Worm (Caenorhabditis elegans): ENCODE results near the gene npp-9.
"Not testable (repeated sequence)": the region's sequence is repeated elsewhere in the genome, so short reads cannot be mapped to it uniquely, and the experiment has no call there.

npp-9 gene

DNA sequence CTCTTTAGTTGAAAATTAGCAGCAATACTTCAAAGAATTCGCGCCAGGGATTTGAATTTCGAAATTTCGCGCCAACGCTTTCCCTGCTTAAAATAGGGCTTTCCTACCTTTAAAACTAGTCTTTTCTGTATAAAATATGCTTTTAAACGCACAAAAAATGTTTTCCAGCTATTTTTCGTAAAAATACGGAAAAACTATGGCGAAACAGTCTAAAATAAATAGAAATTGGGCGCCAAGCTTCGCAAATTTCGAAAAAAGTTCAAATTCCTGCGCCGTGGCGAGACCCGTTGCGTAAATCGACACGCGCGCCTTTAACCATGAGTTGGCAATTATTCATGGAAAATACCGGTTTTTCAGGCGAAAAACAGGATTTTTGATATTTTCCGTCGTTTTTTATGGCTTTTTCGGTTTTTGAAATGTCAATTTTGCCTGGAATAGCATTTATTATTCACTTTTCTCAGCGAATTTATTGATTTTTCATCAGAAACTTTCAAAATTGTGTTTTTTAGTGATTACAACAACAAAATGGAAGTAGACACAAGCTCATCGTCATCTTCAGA is at the start of gene npp-9, which contains the start of gene F59A2.5:
Gene npp-9, minus strand, starts transcription at position 126 of the 560 bp plus-strand sequence.
Gene F59A2.5, plus strand, starts transcription at position 510 of the 560 bp plus-strand sequence.
- TF ChIP-seq med-1 (GFP tag; optimal IDR thresholded peaks at IDR 0.05; ENCODE audit: insufficient read depth): no peak
- TF ChIP-seq flt-1 (GFP tag; IDR thresholded peaks at IDR 0.05): no peak
- TF ChIP-seq klf-2 (GFP tag; conservative IDR thresholded peaks at IDR 0.05): no peak
- TF ChIP-seq ref-1 (GFP tag; conservative IDR thresholded peaks at IDR 0.05): no peak
- no peak for TF ChIP-seq ztf-23 (GFP tag; IDR thresholded peaks at IDR 0.05)
- TF ChIP-seq T22C8.4 (GFP tag; IDR thresholded peaks at IDR 0.05): no peak
- TF ChIP-seq ztf-29 (GFP tag; IDR thresholded peaks at IDR 0.05): no peak
- TF ChIP-seq tab-1 (GFP tag; IDR thresholded peaks at IDR 0.05): no peak
- no peak for TF ChIP-seq cog-1 (tag; optimal IDR thresholded peaks at IDR 0.05)

DNA sequence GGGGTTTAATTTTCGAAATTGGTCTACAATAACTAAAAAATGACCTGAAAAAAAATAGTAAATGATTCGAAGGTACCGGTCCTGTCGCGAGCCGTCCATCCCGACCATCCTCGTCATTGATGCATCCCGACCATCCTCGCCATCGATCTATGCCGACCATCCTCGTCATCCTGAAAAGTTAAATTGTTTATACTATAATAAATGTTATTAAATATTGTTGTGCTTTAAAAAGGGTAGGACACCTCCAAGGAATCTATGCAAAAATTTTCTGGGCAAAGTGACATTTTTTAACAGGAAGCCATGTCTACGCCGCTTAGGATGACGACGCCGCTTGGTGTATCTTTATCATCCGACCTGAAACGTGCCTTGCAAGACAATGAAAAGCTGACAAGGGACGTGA is 49.8 kb upstream of the npp-9 start, which contains the start of gene C34C12.1:
Gene C34C12.1, plus strand, starts transcription at position 301 of the 400 bp plus-strand sequence.
- not testable (repeated sequence) for TF ChIP-seq cog-1 (tag; optimal IDR thresholded peaks at IDR 0.05); med-1 (GFP tag; optimal IDR thresholded peaks at IDR 0.05; ENCODE audit: insufficient read depth); flt-1 (GFP tag; IDR thresholded peaks at IDR 0.05)

DNA sequence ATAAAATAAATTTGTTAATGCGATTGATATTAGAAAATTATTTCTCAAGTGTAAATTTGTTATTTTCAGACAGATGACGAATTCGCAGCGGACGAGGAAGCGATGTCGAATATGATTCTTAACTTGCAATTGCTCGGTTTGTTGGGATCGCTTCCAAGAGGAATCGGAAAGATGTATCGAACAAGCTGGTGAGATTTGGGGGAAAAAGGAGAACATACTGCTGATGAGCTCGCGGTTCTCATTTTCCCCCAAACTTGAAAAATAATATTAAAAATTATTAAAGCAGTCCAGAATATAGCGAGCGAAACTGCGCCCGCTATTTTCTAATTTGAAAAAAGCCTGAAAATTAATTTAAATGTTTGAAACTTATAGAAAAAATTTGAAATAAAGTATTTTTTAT is 49.2 kb upstream of the npp-9 start, which contains the start of gene C34C12.2:
Gene C34C12.2, plus strand, starts transcription at position 301 of the 400 bp plus-strand sequence.
- not testable (repeated sequence) for TF ChIP-seq ztf-23 (GFP tag; IDR thresholded peaks at IDR 0.05); T22C8.4 (GFP tag; IDR thresholded peaks at IDR 0.05); med-1 (GFP tag; optimal IDR thresholded peaks at IDR 0.05; ENCODE audit: insufficient read depth)

DNA sequence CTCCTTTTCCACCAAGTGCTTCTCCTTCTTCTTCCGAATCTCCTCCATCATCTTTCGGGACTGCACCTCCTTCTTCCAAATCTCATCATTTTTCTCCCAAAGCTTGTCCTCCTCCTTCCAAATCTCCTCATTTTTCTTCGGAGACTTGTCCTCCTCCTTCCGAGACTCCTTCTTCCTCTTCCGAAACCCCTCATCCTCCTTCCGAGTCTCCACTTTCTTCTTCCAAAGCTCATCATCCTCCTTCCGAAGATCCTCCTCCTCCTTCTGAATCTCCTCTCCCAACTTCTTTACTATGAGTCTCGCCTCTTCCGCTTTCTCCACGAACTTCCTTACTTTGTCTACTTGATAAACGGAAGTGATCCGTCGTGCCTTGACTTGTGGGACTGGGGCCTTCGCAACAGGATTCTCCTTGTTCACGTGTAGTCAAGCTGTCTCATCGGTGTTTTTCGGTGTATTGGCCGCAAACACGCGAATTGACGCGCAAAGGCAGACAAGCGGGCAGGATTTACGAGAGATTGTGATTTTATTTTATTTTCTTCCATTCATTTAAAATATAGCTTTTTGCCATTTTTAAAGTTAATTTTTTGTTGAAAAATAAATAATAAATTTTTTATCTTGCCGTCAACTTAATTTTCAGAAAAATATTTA is 48.4 kb upstream of the npp-9 start, which contains the start of the genes K01A11.3 and C34C12.12:
Gene K01A11.3, minus strand, starts transcription at position 51 of the 648 bp plus-strand sequence.
Gene C34C12.12, plus strand, starts transcription at position 632 of the 648 bp plus-strand sequence.
- TF ChIP-seq ztf-23 (GFP tag; IDR thresholded peaks at IDR 0.05) (no peak), med-1 (GFP tag; optimal IDR thresholded peaks at IDR 0.05; ENCODE audit: insufficient read depth) (no peak), ref-1 (GFP tag; conservative IDR thresholded peaks at IDR 0.05) (no peak), cog-1 (tag; optimal IDR thresholded peaks at IDR 0.05) (no peak), klf-2 (GFP tag; conservative IDR thresholded peaks at IDR 0.05) (no peak), tab-1 (GFP tag; IDR thresholded peaks at IDR 0.05) (no peak), T22C8.4 (GFP tag; IDR thresholded peaks at IDR 0.05) (no peak), flt-1 (GFP tag; IDR thresholded peaks at IDR 0.05) (no peak), ztf-29 (GFP tag; IDR thresholded peaks at IDR 0.05) (no peak)

DNA sequence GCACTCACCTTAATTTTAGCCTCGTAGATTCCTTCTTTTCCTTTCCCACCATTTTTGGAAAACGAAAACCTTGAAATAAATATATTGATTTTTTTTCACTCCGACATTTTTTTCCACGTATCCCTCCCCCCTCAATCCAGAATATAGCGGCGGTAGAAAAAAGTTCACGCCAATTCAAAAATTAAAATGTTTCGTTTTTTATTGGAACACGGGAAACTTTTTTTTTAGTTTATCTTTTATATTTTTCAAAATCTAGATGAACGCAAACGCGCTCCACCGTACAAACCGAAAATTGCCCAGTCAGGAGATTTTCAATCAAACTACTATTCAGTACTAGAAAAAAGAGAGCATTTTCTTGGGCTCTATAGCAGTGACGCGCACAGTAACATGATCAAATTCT is 39.9 kb upstream of the npp-9 start, which contains the start of gene spe-41:
Gene spe-41, minus strand, starts transcription at position 72 of the 400 bp plus-strand sequence.
- no peak for TF ChIP-seq med-1 (GFP tag; optimal IDR thresholded peaks at IDR 0.05; ENCODE audit: insufficient read depth)
- no peak for TF ChIP-seq flt-1 (GFP tag; IDR thresholded peaks at IDR 0.05)
- no peak for TF ChIP-seq cog-1 (tag; optimal IDR thresholded peaks at IDR 0.05)
- no peak for TF ChIP-seq klf-2 (GFP tag; conservative IDR thresholded peaks at IDR 0.05)
- TF ChIP-seq ztf-23 (GFP tag; IDR thresholded peaks at IDR 0.05): no peak
- no peak for TF ChIP-seq ztf-29 (GFP tag; IDR thresholded peaks at IDR 0.05)
- no peak for TF ChIP-seq tab-1 (GFP tag; IDR thresholded peaks at IDR 0.05)
- no peak for TF ChIP-seq T22C8.4 (GFP tag; IDR thresholded peaks at IDR 0.05)
- no peak for TF ChIP-seq ref-1 (GFP tag; conservative IDR thresholded peaks at IDR 0.05)

DNA sequence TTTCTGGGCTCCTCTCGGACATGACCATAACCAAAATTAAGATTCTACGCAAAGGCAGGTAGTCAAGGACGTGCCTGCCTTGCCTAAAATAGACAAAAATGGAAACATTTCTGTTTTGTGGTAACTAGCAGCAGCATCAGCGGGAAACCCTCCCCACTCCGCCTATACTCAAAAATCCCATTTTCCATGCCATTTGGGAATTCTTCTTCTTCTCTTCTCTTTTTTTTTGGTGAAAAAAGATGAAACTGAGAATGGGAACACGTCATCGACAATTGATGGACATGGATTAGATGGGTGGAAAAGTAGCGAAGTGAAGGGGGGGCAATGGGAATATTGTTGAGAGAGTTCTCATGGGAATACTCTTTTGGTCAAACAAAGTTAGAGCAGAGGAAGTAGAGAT is 32.9 kb upstream of the npp-9 start:
- TF ChIP-seq T22C8.4 (GFP tag; IDR thresholded peaks at IDR 0.05): no peak

DNA sequence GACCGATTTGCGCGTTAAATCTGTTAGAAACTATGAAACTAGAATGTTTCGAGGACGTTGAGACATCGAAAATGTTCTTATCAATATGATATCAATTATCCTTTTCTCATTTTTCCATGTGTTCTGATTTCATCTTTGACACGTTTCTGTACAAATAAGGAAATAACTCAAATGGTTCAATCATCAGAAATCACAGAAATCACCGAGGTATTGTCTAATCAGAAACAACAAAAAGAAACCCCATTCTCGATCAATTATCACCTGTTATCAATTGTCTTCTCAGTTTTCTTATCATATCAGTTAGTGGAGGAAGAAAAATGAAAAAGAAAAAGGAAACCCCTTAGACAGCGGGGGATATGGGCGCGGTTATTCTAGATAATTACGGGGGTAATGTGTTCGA is 30.9 kb upstream of the npp-9 start:
- no peak for TF ChIP-seq klf-2 (GFP tag; conservative IDR thresholded peaks at IDR 0.05)
- TF ChIP-seq flt-1 (GFP tag; IDR thresholded peaks at IDR 0.05): no peak
- TF ChIP-seq ref-1 (GFP tag; conservative IDR thresholded peaks at IDR 0.05): no peak
- TF ChIP-seq ztf-29 (GFP tag; IDR thresholded peaks at IDR 0.05): no peak
- no peak for TF ChIP-seq T22C8.4 (GFP tag; IDR thresholded peaks at IDR 0.05)
- TF ChIP-seq cog-1 (tag; optimal IDR thresholded peaks at IDR 0.05): no peak
- no peak for TF ChIP-seq tab-1 (GFP tag; IDR thresholded peaks at IDR 0.05)
- TF ChIP-seq med-1 (GFP tag; optimal IDR thresholded peaks at IDR 0.05; ENCODE audit: insufficient read depth): no peak
- TF ChIP-seq ztf-23 (GFP tag; IDR thresholded peaks at IDR 0.05): no peak

DNA sequence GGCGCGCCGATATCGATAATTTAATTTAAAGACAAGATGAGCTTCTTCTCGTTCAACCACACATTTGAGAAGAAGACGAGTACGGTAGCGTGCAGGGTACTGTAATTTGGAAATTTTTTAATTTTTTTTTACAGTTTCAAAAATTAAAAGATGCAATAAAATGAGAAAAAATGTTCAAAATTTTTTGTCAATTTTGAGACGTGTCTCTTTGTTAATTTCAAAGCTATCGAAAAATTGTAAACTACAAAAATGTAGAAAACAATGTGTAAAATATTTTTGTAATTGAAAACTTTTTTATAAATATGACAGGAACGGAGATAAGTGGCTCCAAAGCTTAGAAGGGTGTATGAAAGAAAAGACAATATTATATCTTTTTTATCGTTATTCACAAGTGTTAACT is 27.1 kb upstream of the npp-9 start, which contains the start of gene K01A11.1:
Gene K01A11.1, minus strand, starts transcription at position 101 of the 400 bp plus-strand sequence.
- TF ChIP-seq flt-1 (GFP tag; IDR thresholded peaks at IDR 0.05): no peak
- no peak for TF ChIP-seq tab-1 (GFP tag; IDR thresholded peaks at IDR 0.05)
- no peak for TF ChIP-seq cog-1 (tag; optimal IDR thresholded peaks at IDR 0.05)
- no peak for TF ChIP-seq ref-1 (GFP tag; conservative IDR thresholded peaks at IDR 0.05)
- TF ChIP-seq ztf-23 (GFP tag; IDR thresholded peaks at IDR 0.05): no peak
- no peak for TF ChIP-seq klf-2 (GFP tag; conservative IDR thresholded peaks at IDR 0.05)

DNA sequence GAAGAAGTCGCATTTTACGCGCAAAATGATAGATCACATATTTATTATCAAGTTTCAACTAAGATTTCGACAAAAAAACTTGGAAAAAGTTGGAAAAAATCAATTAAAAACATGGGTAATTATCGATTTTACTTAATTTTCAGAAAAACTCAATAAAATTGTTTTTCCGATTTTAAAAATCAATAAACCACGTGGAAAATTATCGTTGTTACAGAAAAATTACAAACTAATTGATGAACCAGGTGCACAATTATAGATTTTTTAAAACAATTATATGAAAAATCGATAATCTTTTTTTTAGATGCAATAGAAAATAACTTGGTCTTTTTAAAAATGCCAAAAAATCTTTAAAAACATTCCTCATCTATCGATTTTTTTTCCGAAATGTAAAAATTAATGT is 26.4 kb upstream of the npp-9 start:
- TF ChIP-seq T22C8.4 (GFP tag; IDR thresholded peaks at IDR 0.05): no peak
- no peak for TF ChIP-seq ztf-29 (GFP tag; IDR thresholded peaks at IDR 0.05)

DNA sequence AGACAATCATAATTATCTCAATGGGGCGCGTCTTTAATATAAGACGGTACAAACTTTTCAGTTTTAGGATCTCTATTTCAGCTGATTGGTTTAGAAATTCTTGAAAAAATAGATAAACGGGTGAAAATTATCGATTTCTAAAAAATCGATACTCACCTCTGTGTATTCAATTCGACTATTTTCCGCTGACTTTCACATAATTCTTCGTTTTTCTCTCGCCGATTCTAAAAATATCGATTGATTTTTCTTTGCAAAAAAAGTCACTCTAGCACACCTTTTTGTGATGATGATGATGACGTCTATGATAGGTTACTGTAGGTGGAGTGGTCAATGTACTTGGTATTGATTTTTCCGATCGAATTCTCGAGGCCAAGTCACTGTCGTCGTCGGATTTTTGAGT is 25.5 kb upstream of the npp-9 start:
- peak; percentile 65 for TF ChIP-seq T22C8.4 (GFP tag; IDR thresholded peaks at IDR 0.05)
- no peak for TF ChIP-seq med-1 (GFP tag; optimal IDR thresholded peaks at IDR 0.05; ENCODE audit: insufficient read depth)
- no peak for TF ChIP-seq cog-1 (tag; optimal IDR thresholded peaks at IDR 0.05)
